Fruit fly (Drosophila melanogaster) whole organism, prepupa: ENCODE results near the gene CG10357.

Experiments
- Blimp-1 ChIP-seq: fragments of 200-800 bp; sonication (Bioruptor generic); optimal IDR thresholded peaks from 3 replicates; lab custom pipeline; 2017; ENCODE audit warnings: missing biosample characterization, missing genetic modification characterization, mild to moderate bottlenecking, moderate library complexity, missing genetic modification reagents
- CG11294 ChIP-seq: fragments of 200-800 bp; sonication (Bioruptor generic); IDR thresholded peaks from 2 replicates; pipeline ENCODE4 v1.3.6; 2022; ENCODE audit warnings: missing biosample characterization, missing genetic modification characterization
- CG11902 ChIP-seq: fragments of 200-800 bp; sonication (Bioruptor generic); optimal IDR thresholded peaks from 3 replicates; lab custom pipeline; 2016; ENCODE audit warnings: missing biosample characterization, missing genetic modification characterization
- CG6792 ChIP-seq: fragments of 200-800 bp; sonication (Bioruptor generic); optimal IDR thresholded peaks from 3 replicates; lab custom pipeline; 2016; ENCODE audit warnings: missing biosample characterization, missing genetic modification characterization
- Eip75B ChIP-seq: fragments of 200-800 bp; sonication (Bioruptor generic); optimal IDR thresholded peaks from 3 replicates; lab custom pipeline; 2016; ENCODE audit warnings: missing biosample characterization, missing genetic modification characterization
- Eip78C ChIP-seq: fragments of 200-800 bp; sonication (Bioruptor generic); peaks from one replicate; lab custom pipeline; 2016; ENCODE audit warnings: missing biosample characterization, missing genetic modification characterization
- Ets21C ChIP-seq: fragments of 200-800 bp; sonication (Bioruptor generic); optimal IDR thresholded peaks from 3 replicates; lab custom pipeline; 2016; ENCODE audit warnings: missing biosample characterization, missing genetic modification characterization
- Gug ChIP-seq: fragments of 200-800 bp; sonication (Bioruptor generic); IDR thresholded peaks from 2 replicates; pipeline ENCODE4 v1.3.6; 2022; ENCODE audit warnings: missing biosample characterization, missing genetic modification characterization
- Hr39 ChIP-seq: fragments of 200-800 bp; sonication (Bioruptor generic); optimal IDR thresholded peaks from 2 replicates; lab custom pipeline; 2016; ENCODE audit warnings: missing biosample characterization, missing genetic modification characterization
- Sox15 ChIP-seq: fragments of 200-800 bp; sonication (Bioruptor generic); optimal IDR thresholded peaks from 3 replicates; lab custom pipeline; 2016; ENCODE audit warnings: missing biosample characterization, missing genetic modification characterization
- dac ChIP-seq: fragments of 200-800 bp; sonication (Bioruptor generic); optimal IDR thresholded peaks from 2 replicates; lab custom pipeline; 2017; ENCODE audit warnings: missing biosample characterization, mild to moderate bottlenecking, missing genetic modification characterization
- eg ChIP-seq: fragments of 200-800 bp; sonication (Bioruptor generic); IDR thresholded peaks from 3 replicates; pipeline ENCODE4 v1.3.6; 2022; ENCODE audit warnings: missing biosample characterization, missing genetic modification characterization
- net ChIP-seq: fragments of 200-800 bp; sonication (Bioruptor generic); optimal IDR thresholded peaks from 3 replicates; lab custom pipeline; 2016; ENCODE audit warnings: missing biosample characterization, missing genetic modification characterization

dm6 chr3L:3658768-3659167 lies 43.6 kb downstream of the CG10357 start, which contains the start of gene CG43098:
- no peak for TF ChIP-seq Hr39 (GFP tag; lab: Kevin White, UChicago)
- no peak for TF ChIP-seq Ets21C
- TF ChIP-seq Eip78C, result no peak
- no peak for TF ChIP-seq CG11902 (GFP tag; lab: Kevin White, UChicago)
- no peak for TF ChIP-seq Blimp-1 (GFP tag; lab: Kevin White, UChicago)
- TF ChIP-seq dac (GFP tag; lab: Kevin White, UChicago), result no peak
- no peak for TF ChIP-seq CG11294 (GFP tag; lab: Robert Waterston, UW)
- TF ChIP-seq Eip75B, result no peak
- TF ChIP-seq eg, result no peak
- TF ChIP-seq CG6792 (GFP tag; lab: Kevin White, UChicago), result no peak
- no peak for TF ChIP-seq Gug (GFP tag; lab: Robert Waterston, UW)
- TF ChIP-seq Sox15 (GFP tag; lab: Kevin White, UChicago), result no peak
- no peak for TF ChIP-seq net (GFP tag; lab: Kevin White, UChicago)
